Worm (Caenorhabditis elegans) whole organism, L1 larva: ENCODE results near the gene spat-2.

Source experiments
- C04F5.9 ChIP-seq: sonication (generic microtip); optimal IDR thresholded peaks from 2 replicates; lab custom pipeline; 2016; ENCODE audit warnings: missing genetic modification characterization, missing compliant biosample characterization
- C16A3.4 ChIP-seq: fragments of 150-350 bp; optimal IDR thresholded peaks from 2 replicates; lab custom pipeline; 2014; ENCODE audit warnings: missing biosample characterization, missing genetic modification characterization
- C34B4.2 ChIP-seq: sonication (generic microtip); optimal IDR thresholded peaks from 2 replicates; lab custom pipeline; 2017; ENCODE audit warnings: mild to moderate bottlenecking, missing genetic modification characterization, missing compliant biosample characterization
- F16B12.6 ChIP-seq: fragments of 150-350 bp; optimal IDR thresholded peaks from 2 replicates; lab custom pipeline; 2014; ENCODE audit warnings: missing biosample characterization, missing genetic modification characterization
- Y116A8C.19 ChIP-seq: sonication (generic microtip); optimal IDR thresholded peaks from 2 replicates; lab custom pipeline; 2016; ENCODE audit warnings: missing compliant biosample characterization, missing genetic modification characterization, borderline replicate concordance
- ama-1 ChIP-seq: fragments of 150-350 bp; optimal IDR thresholded peaks from 2 replicates; lab custom pipeline; 2014
- ceh-63 ChIP-seq: fragments of 200-800 bp; sonication (Bioruptor generic); optimal IDR thresholded peaks from 2 replicates; lab custom pipeline; 2018; ENCODE audit warnings: mild to moderate bottlenecking, missing genetic modification characterization, missing compliant biosample characterization
- ceh-8 ChIP-seq: fragments of 200-800 bp; sonication (Bioruptor generic); optimal IDR thresholded peaks from 2 replicates; lab custom pipeline; 2018; ENCODE audit warnings: mild to moderate bottlenecking, missing genetic modification characterization, moderate library complexity, missing compliant biosample characterization
- ceh-88 ChIP-seq: fragments of 200-800 bp; sonication (Bioruptor generic); IDR thresholded peaks from 2 replicates; pipeline ENCODE4 v1.3.6; 2022; ENCODE audit warnings: missing genetic modification characterization, missing compliant biosample characterization
- dpl-1 ChIP-seq, 3 experiments: fragments of 150-350 bp in 2 of 3; sonication (generic microtip) in 1 of 3; optimal IDR thresholded peaks; 2 replicates each; lab custom pipeline; 2014 to 2017; ENCODE audit warnings: missing biosample characterization in 3 of 3, missing genetic modification characterization in 3 of 3, missing genetic modification reagents in 3 of 3
- dsc-1 ChIP-seq: sonication (generic microtip); optimal IDR thresholded peaks from 2 replicates; lab custom pipeline; 2016; ENCODE audit warnings: mild to moderate bottlenecking, missing genetic modification characterization, missing compliant biosample characterization
- efl-1 ChIP-seq, 4 experiments: fragments of 150-350 bp; optimal IDR thresholded peaks in 3 of 4; peaks in 1 of 4; 1 replicate in 1 of 4; 2 replicates in 3 of 4; lab custom pipeline; 2014; ENCODE audit warnings: missing biosample characterization in 2 of 4, missing genetic modification characterization in 2 of 4, missing genetic modification reagents in 2 of 4
- efl-3 ChIP-seq: fragments of 200-800 bp; sonication (Bioruptor generic); optimal IDR thresholded peaks from 2 replicates; lab custom pipeline; 2018; ENCODE audit warnings: mild to moderate bottlenecking, missing genetic modification characterization, missing compliant biosample characterization
- egl-27 ChIP-seq, 2 experiments: fragments of 150-350 bp in 1 of 2; sonication (generic microtip); optimal IDR thresholded peaks; 3 replicates each; lab custom pipeline; 2017 to 2018; ENCODE audit warnings: missing biosample characterization in 2 of 2, missing genetic modification characterization in 2 of 2, missing genetic modification reagents in 2 of 2
- elt-2 ChIP-seq: sonication (generic microtip); optimal IDR thresholded peaks from 2 replicates; lab custom pipeline; 2016; ENCODE audit warnings: missing genetic modification characterization, mild to moderate bottlenecking, inconsistent platforms, missing compliant biosample characterization, missing genetic modification reagents
- ets-5 ChIP-seq: fragments of 200-800 bp; sonication (Bioruptor generic); IDR thresholded peaks from 2 replicates; pipeline ENCODE4 v1.3.6; 2022; ENCODE audit warnings: missing genetic modification characterization, missing compliant biosample characterization
- fkh-4 ChIP-seq: sonication (generic microtip); optimal IDR thresholded peaks from 2 replicates; lab custom pipeline; 2016; ENCODE audit warnings: missing compliant biosample characterization, missing genetic modification characterization, borderline replicate concordance
- fkh-8 ChIP-seq: sonication (generic microtip); optimal IDR thresholded peaks from 2 replicates; lab custom pipeline; 2016; ENCODE audit warnings: mild to moderate bottlenecking, missing genetic modification characterization, missing compliant biosample characterization
- grh-1 ChIP-seq: fragments of 200-800 bp; sonication (Bioruptor generic); IDR thresholded peaks from 2 replicates; pipeline ENCODE4 v1.3.6; 2022; ENCODE audit warnings: missing genetic modification reagents, missing genetic modification characterization, missing compliant biosample characterization
- hlh-17 ChIP-seq: fragments of 200-800 bp; sonication (Bioruptor generic); optimal IDR thresholded peaks from 2 replicates; lab custom pipeline; 2018; ENCODE audit warnings: missing genetic modification characterization, mild to moderate bottlenecking, missing compliant biosample characterization, moderate library complexity, borderline replicate concordance
- hlh-4 ChIP-seq: sonication (generic microtip); optimal IDR thresholded peaks from 2 replicates; lab custom pipeline; 2016; ENCODE audit warnings: mild to moderate bottlenecking, missing genetic modification characterization, missing compliant biosample characterization
- hpl-2 ChIP-seq: fragments of 150-350 bp; optimal IDR thresholded peaks from 2 replicates; lab custom pipeline; 2014; ENCODE audit warnings: missing biosample characterization, missing genetic modification reagents, missing genetic modification characterization
- irx-1 ChIP-seq: sonication (generic microtip); optimal IDR thresholded peaks from 2 replicates; lab custom pipeline; 2016; ENCODE audit warnings: missing genetic modification characterization, missing compliant biosample characterization
- isw-1 ChIP-seq: fragments of 200-800 bp; sonication (Bioruptor generic); IDR thresholded peaks from 2 replicates; pipeline ENCODE4 v1.3.6; 2022; ENCODE audit warnings: missing genetic modification characterization, missing compliant biosample characterization
- lin-14 ChIP-seq: fragments of 200-800 bp; sonication (Bioruptor generic); optimal IDR thresholded peaks from 2 replicates; lab custom pipeline; 2018; ENCODE audit warnings: mild to moderate bottlenecking, missing genetic modification characterization, moderate library complexity, missing compliant biosample characterization
- lin-35 ChIP-seq, 2 experiments: fragments of 150-350 bp; optimal IDR thresholded peaks; 2 replicates each; lab custom pipeline; 2014; ENCODE audit warnings: missing biosample characterization in 2 of 2, missing genetic modification characterization in 2 of 2, missing genetic modification reagents in 2 of 2
- lir-3 ChIP-seq: sonication (generic microtip); optimal IDR thresholded peaks from 2 replicates; lab custom pipeline; 2016; ENCODE audit warnings: mild to moderate bottlenecking, missing genetic modification characterization, moderate library complexity, missing compliant biosample characterization; ENCODE audit not compliant: poor library complexity
- mab-9 ChIP-seq: fragments of 200-800 bp; sonication (Bioruptor generic); IDR thresholded peaks from 2 replicates; pipeline ENCODE4 v1.3.6; 2022; ENCODE audit warnings: missing genetic modification reagents, missing genetic modification characterization, missing compliant biosample characterization
- mdl-1 ChIP-seq, 2 experiments: fragments of 150-350 bp; optimal IDR thresholded peaks; 2 replicates each; lab custom pipeline; 2014 to 2017; ENCODE audit warnings: missing biosample characterization in 2 of 2, missing genetic modification characterization in 2 of 2, inconsistent platforms in 1 of 2
- mef-2 ChIP-seq: fragments of 150-350 bp; optimal IDR thresholded peaks from 2 replicates; lab custom pipeline; 2014; ENCODE audit warnings: missing biosample characterization, missing genetic modification characterization
- mep-1 ChIP-seq: fragments of 150-350 bp; optimal IDR thresholded peaks from 2 replicates; lab custom pipeline; 2014; ENCODE audit warnings: missing biosample characterization, missing genetic modification characterization
- nhr-11 ChIP-seq: fragments of 150-350 bp; optimal IDR thresholded peaks from 2 replicates; lab custom pipeline; 2014; ENCODE audit warnings: missing biosample characterization, missing genetic modification characterization
- nhr-12 ChIP-seq: sonication (generic microtip); optimal IDR thresholded peaks from 2 replicates; lab custom pipeline; 2017; ENCODE audit warnings: missing biosample characterization, missing genetic modification characterization
- nhr-20 ChIP-seq: sonication (generic microtip); optimal IDR thresholded peaks from 2 replicates; lab custom pipeline; 2016; ENCODE audit warnings: mild to moderate bottlenecking, missing genetic modification characterization, missing compliant biosample characterization
- nhr-47 ChIP-seq: sonication (generic microtip); optimal IDR thresholded peaks from 2 replicates; lab custom pipeline; 2016; ENCODE audit warnings: mild to moderate bottlenecking, missing genetic modification characterization, moderate library complexity, missing compliant biosample characterization
- nhr-84 ChIP-seq: sonication (generic microtip); optimal IDR thresholded peaks from 2 replicates; lab custom pipeline; 2017; ENCODE audit warnings: missing biosample characterization, missing genetic modification characterization
- nhr-85 ChIP-seq: sonication (generic microtip); peaks from one replicate; lab custom pipeline; 2016; ENCODE audit warnings: missing genetic modification characterization, inconsistent platforms, missing compliant biosample characterization
- nhr-90 ChIP-seq: sonication (generic microtip); optimal IDR thresholded peaks from 2 replicates; lab custom pipeline; 2016; ENCODE audit warnings: mild to moderate bottlenecking, missing genetic modification characterization, missing compliant biosample characterization; ENCODE audit not compliant: poor library complexity
- pax-3 ChIP-seq: fragments of 200-800 bp; sonication (Bioruptor generic); optimal IDR thresholded peaks from 2 replicates; lab custom pipeline; 2018; ENCODE audit warnings: mild to moderate bottlenecking, missing genetic modification characterization, moderate library complexity, missing compliant biosample characterization
- rnt-1 ChIP-seq: sonication (generic microtip); optimal IDR thresholded peaks from 2 replicates; lab custom pipeline; 2016; ENCODE audit warnings: mild to moderate bottlenecking, missing genetic modification characterization, moderate library complexity, missing compliant biosample characterization
- tbx-2 ChIP-seq: sonication (generic microtip); optimal IDR thresholded peaks from 2 replicates; lab custom pipeline; 2016; ENCODE audit warnings: missing genetic modification characterization, missing compliant biosample characterization
- unc-130 ChIP-seq: fragments of 150-350 bp; optimal IDR thresholded peaks from 2 replicates; lab custom pipeline; 2017; ENCODE audit warnings: missing biosample characterization, missing genetic modification characterization, inconsistent platforms
- unc-30 ChIP-seq: sonication (generic microtip); optimal IDR thresholded peaks from 2 replicates; lab custom pipeline; 2017; ENCODE audit warnings: missing biosample characterization, missing genetic modification characterization
- unc-98 ChIP-seq: fragments of 200-800 bp; sonication (Bioruptor generic); IDR thresholded peaks from 2 replicates; pipeline ENCODE4 v1.3.6; 2022; ENCODE audit warnings: missing genetic modification characterization, missing compliant biosample characterization
- vab-15 ChIP-seq: sonication (generic microtip); optimal IDR thresholded peaks from 2 replicates; lab custom pipeline; 2017; ENCODE audit warnings: missing genotype, mild to moderate bottlenecking, missing genetic modification characterization, missing compliant biosample characterization
- xbp-1 ChIP-seq: sonication (generic microtip); optimal IDR thresholded peaks from 2 replicates; lab custom pipeline; 2016; ENCODE audit warnings: missing genetic modification characterization, missing compliant biosample characterization
- ztf-11 ChIP-seq, 2 experiments: sonication (generic microtip); optimal IDR thresholded peaks; 2 replicates each; lab custom pipeline; 2016 to 2017; ENCODE audit warnings: missing genetic modification characterization in 2 of 2, missing biosample characterization in 1 of 2, missing compliant biosample characterization in 1 of 2
- ztf-4 ChIP-seq: fragments of 150-350 bp; optimal IDR thresholded peaks from 2 replicates; lab custom pipeline; 2014; ENCODE audit warnings: missing biosample characterization, missing genetic modification characterization

spat-2 gene

ce11 chrIII:11091651-11092278 is 55.0 kb downstream of the spat-2 start (continued):
- peak; percentile 67 for TF ChIP-seq fkh-4
- peak; percentile 90 for TF ChIP-seq lir-3 (tag; lab: Kevin White, UChicago)
- TF ChIP-seq grh-1, result peak; percentile 45; the same call in 1 of the 2 replicates
- no peak for TF ChIP-seq C16A3.4 (tag; lab: Kevin White, UChicago)
- no peak for TF ChIP-seq unc-130 (tag; lab: Kevin White, UChicago)
- TF ChIP-seq dpl-1 (GFP tag; optimal IDR thresholded peaks at IDR 0.05; lab: Kevin White, UChicago), result peak in 1 of 3 experiments; percentile 3
- TF ChIP-seq xbp-1, result peak; percentile 66
- peak; percentile 1 to 18 for TF ChIP-seq lin-35 (GFP tag; optimal IDR thresholded peaks at IDR 0.05; lab: Kevin White, UChicago)
- TF ChIP-seq unc-98 (GFP tag; lab: Robert Waterston, UW), result peak; percentile 98
- peak; percentile 85 for TF ChIP-seq nhr-85 (tag; lab: Kevin White, UChicago)
- TF ChIP-seq Y116A8C.19 (tag; lab: Kevin White, UChicago), result peak; percentile 58
- TF ChIP-seq hlh-4 (tag; lab: Kevin White, UChicago), result peak; percentile 84
- TF ChIP-seq hpl-2 (GFP tag; lab: Kevin White, UChicago), result no peak
- peak in 1 of 2 experiments; percentile 93 for TF ChIP-seq ztf-11 (tag; optimal IDR thresholded peaks at IDR 0.05; lab: Kevin White, UChicago)
- TF ChIP-seq elt-2 (tag; lab: Kevin White, UChicago), result peak; percentile 86
- TF ChIP-seq nhr-20 (tag; lab: Kevin White, UChicago), result peak; percentile 63

DNA sequence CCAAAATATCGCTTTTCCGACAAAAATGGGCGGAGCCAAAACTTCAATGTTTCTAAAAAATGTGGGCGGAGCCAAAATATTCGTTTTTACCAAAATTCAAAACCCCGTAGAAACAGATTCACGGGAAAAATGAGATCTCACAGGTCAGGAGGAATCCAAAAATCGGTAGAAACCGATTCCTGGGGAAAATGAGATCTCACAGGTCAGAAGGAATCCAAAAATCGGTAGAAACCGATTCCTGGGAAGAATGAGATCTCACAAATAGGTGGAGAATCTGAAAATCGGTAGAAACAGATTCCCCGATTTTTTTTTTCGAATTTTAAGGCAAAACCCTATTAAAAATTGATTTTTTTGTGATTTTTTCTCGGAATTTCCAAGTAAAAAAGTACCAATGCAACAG is 56.7 kb downstream of the spat-2 start:
- no peak for TF ChIP-seq irx-1
- TF ChIP-seq dpl-1 (GFP tag; optimal IDR thresholded peaks at IDR 0.05; lab: Kevin White, UChicago), result no peak
- peak; percentile 53 for TF ChIP-seq nhr-90 (tag; lab: Kevin White, UChicago)
- no peak for TF ChIP-seq hlh-17 (GFP tag; lab: Kevin White, UChicago)
- peak; percentile 43 for TF ChIP-seq efl-1 (optimal IDR thresholded peaks at IDR 0.05; lab: Kevin White, UChicago)
- peak in 1 of 2 experiments; percentile 92 for TF ChIP-seq efl-1 (GFP tag; optimal IDR thresholded peaks at IDR 0.05 in 1 of 2; lab: Kevin White, UChicago)
- no peak for TF ChIP-seq nhr-20 (tag; lab: Kevin White, UChicago)
- TF ChIP-seq ceh-88 (GFP tag; lab: Robert Waterston, UW), result no peak
- TF ChIP-seq unc-30 (tag; lab: Kevin White, UChicago), result no peak
- peak; percentile 30 for TF ChIP-seq tbx-2 (tag; lab: Kevin White, UChicago)
- TF ChIP-seq lir-3 (tag; lab: Kevin White, UChicago), result no peak
- no peak for TF ChIP-seq fkh-8 (tag; lab: Kevin White, UChicago)
- TF ChIP-seq lin-14 (GFP tag; lab: Kevin White, UChicago), result no peak
- TF ChIP-seq ets-5 (GFP tag; lab: Robert Waterston, UW), result no peak
- peak; percentile 51 for TF ChIP-seq nhr-85 (tag; lab: Kevin White, UChicago)
- TF ChIP-seq xbp-1, result peak; percentile 15
- TF ChIP-seq F16B12.6 (tag; lab: Kevin White, UChicago), result no peak
- TF ChIP-seq mdl-1 (tag; optimal IDR thresholded peaks at IDR 0.05; lab: Kevin White, UChicago), result no peak
- peak; percentile 63 for TF ChIP-seq rnt-1 (tag; lab: Kevin White, UChicago)
- peak in 1 of 2 experiments; percentile 73 for TF ChIP-seq ztf-11 (tag; optimal IDR thresholded peaks at IDR 0.05; lab: Kevin White, UChicago)
- no peak for TF ChIP-seq ama-1
- no peak for TF ChIP-seq mab-9 (GFP tag; lab: Robert Waterston, UW)
- no peak for TF ChIP-seq efl-3 (GFP tag; lab: Kevin White, UChicago)
- TF ChIP-seq isw-1, result no peak; the same call in 1 of the 2 replicates
- TF ChIP-seq nhr-11 (tag; lab: Kevin White, UChicago), result no peak
- TF ChIP-seq pax-3 (tag; lab: Kevin White, UChicago), result peak; percentile 60
- TF ChIP-seq egl-27 (tag; optimal IDR thresholded peaks at IDR 0.05; lab: Kevin White, UChicago), result no peak
- TF ChIP-seq C34B4.2 (tag; lab: Kevin White, UChicago), result no peak
- no peak for TF ChIP-seq ceh-8
- peak; percentile 75 for TF ChIP-seq unc-98 (GFP tag; lab: Robert Waterston, UW)
- peak; percentile 18 for TF ChIP-seq nhr-47 (tag; lab: Kevin White, UChicago)
- TF ChIP-seq ztf-4, result no peak
- TF ChIP-seq C04F5.9 (tag; lab: Kevin White, UChicago), result no peak
- no peak for TF ChIP-seq mef-2 (tag; lab: Kevin White, UChicago)
- TF ChIP-seq unc-130 (tag; lab: Kevin White, UChicago), result no peak
- no peak for TF ChIP-seq nhr-84 (tag; lab: Kevin White, UChicago)
- TF ChIP-seq vab-15 (tag; lab: Kevin White, UChicago), result no peak
- TF ChIP-seq mep-1 (tag; lab: Kevin White, UChicago), result no peak
- TF ChIP-seq ceh-63 (GFP tag; lab: Kevin White, UChicago), result no peak
- no peak for TF ChIP-seq nhr-12 (tag; lab: Kevin White, UChicago)
- peak; percentile 8 for TF ChIP-seq dsc-1
